Fruit fly (Drosophila melanogaster) whole organism, embryonic: ENCODE data around the gene Gip.

ENCODE experiments used
- CG12104 ChIP-seq: fragments of 200-800 bp; sonication (Bioruptor generic); optimal IDR thresholded peaks from 3 replicates; lab custom pipeline; 2016; ENCODE audit warnings: missing biosample characterization, missing genetic modification characterization
- CG15514 ChIP-seq: fragments of 200-800 bp; sonication (Bioruptor generic); optimal IDR thresholded peaks from 3 replicates; lab custom pipeline; 2017; ENCODE audit warnings: missing biosample characterization, missing genetic modification characterization, mild to moderate bottlenecking, moderate library complexity, missing genetic modification reagents
- ato ChIP-seq: fragments of 200-800 bp; sonication (Bioruptor generic); IDR thresholded peaks from 2 replicates; pipeline ENCODE4 v1.3.6; 2022; ENCODE audit warnings: missing biosample characterization, missing genetic modification characterization; ENCODE audit not compliant: partially characterized antibody

- no peak for TF ChIP-seq CG15514 (GFP tag; lab: Kevin White, UChicago)
- TF ChIP-seq CG12104 (GFP tag; lab: Kevin White, UChicago), result no peak
- TF ChIP-seq ato (GFP tag; lab: Robert Waterston, UW), result no peak
Observed at dm6 chrX:10369315-10369714, 39.6 kb upstream of the Gip start.
